Fruit fly (Drosophila melanogaster): ENCODE data around the gene CG7990.

The CG7990 gene

DNA sequence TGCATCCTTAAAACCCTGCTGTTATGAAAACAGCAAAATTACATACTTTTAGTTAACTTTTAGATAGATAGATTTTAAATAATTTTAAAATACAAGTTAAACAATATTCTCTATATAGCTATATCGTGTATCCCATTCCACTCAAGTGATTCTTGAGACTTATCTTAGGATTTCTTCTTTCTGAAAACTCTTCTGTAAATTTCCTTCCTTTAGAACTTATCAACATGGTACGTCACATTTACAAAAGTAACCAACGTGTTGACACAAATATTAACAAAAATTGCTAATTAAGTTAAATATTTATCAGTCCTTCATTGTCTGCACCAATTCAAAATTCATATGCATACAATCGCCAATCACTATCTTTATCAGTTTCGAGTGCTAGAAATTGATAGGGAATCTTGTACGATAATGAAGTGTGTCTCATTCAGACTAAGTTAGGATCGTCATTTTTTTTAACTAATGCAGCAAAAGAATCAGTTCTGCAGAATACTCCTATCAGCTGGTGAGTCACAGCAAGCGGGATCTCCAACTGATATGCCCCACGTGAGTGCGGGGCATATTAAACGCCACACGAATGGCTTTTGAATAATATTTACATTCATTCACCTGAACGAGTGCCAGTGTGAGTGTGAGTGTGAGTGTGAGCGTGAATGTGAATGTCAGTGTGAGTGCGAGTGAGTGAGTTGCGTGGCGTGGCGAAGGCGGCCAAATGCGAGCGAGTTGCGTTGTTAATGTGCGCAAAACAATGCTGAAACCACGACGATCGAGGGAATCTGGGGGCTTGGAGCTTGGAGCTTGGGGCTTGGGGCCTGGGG is 34.0 kb downstream of the CG7990 start (continued):
- TF ChIP-seq gsb-n (tag; optimal IDR thresholded peaks at IDR 0.05) (no peak), Bteb2 (GFP tag; optimal IDR thresholded peaks at IDR 0.05) (no peak), CG8359 (GFP tag; optimal IDR thresholded peaks at IDR 0.05; ENCODE audit: borderline replicate concordance) (no peak), toy (GFP tag; IDR thresholded peaks at IDR 0.05) (no peak), CG6654 (GFP tag; optimal IDR thresholded peaks at IDR 0.05) (no peak), maf-S (GFP tag; optimal IDR thresholded peaks at IDR 0.05) (no peak), Mrtf (GFP tag; IDR thresholded peaks at IDR 0.05) (no peak), croc (GFP tag; conservative IDR thresholded peaks at IDR 0.05) (no peak), corto (GFP tag; optimal IDR thresholded peaks at IDR 0.05) (no peak), CG1603 (tag; optimal IDR thresholded peaks at IDR 0.05) (no peak), HLHmδ (GFP tag; optimal IDR thresholded peaks at IDR 0.05) (peak; percentile 46), fd64A (GFP tag; optimal IDR thresholded peaks at IDR 0.05) (no peak), CG17568 (GFP tag; optimal IDR thresholded peaks at IDR 0.05) (no peak), pan (optimal IDR thresholded peaks at IDR 0.05) (no peak), pan (GFP tag; optimal IDR thresholded peaks at IDR 0.05 in 1 of 2, IDR thresholded peaks at IDR 0.05 in 1 of 2) (peak in 1 of 2 experiments; percentile 49), CG2889 (GFP tag; IDR thresholded peaks at IDR 0.05) (no peak), BEAF-32 (GFP tag; optimal IDR thresholded peaks at IDR 0.05) (no peak), Aef1 (GFP tag; IDR thresholded peaks at IDR 0.05) (no peak), cad (GFP tag; optimal IDR thresholded peaks at IDR 0.05) (no peak), Hand (GFP tag; optimal IDR thresholded peaks at IDR 0.05) (no peak), pho (GFP tag; optimal IDR thresholded peaks at IDR 0.05) (no peak), prd (optimal IDR thresholded peaks at IDR 0.05) (no peak), prd (GFP tag; IDR thresholded peaks at IDR 0.05) (no peak), TFAM (GFP tag; optimal IDR thresholded peaks at IDR 0.05) (no peak), CG3163 (GFP tag; optimal IDR thresholded peaks at IDR 0.05) (no peak), CG13894 (tag; optimal IDR thresholded peaks at IDR 0.05) (peak; percentile 70), inv (GFP tag; IDR thresholded peaks at IDR 0.05; ENCODE audit: partially characterized antibody) (no peak), sna (GFP tag; IDR thresholded peaks at IDR 0.05; ENCODE audit: partially characterized antibody) (no peak), CG8924 (tag; optimal IDR thresholded peaks at IDR 0.05) (no peak), CG1647 (GFP tag; optimal IDR thresholded peaks at IDR 0.05) (no peak), run (tag; optimal IDR thresholded peaks at IDR 0.05) (no peak), Six4 (GFP tag; optimal IDR thresholded peaks at IDR 0.05) (no peak), Hr78 (GFP tag; optimal IDR thresholded peaks at IDR 0.05) (no peak), row (GFP tag; IDR thresholded peaks at IDR 0.05) (peak; percentile 80), CG1529 (GFP tag; optimal IDR thresholded peaks at IDR 0.05) (no peak), Atf-2 (GFP tag; optimal IDR thresholded peaks at IDR 0.05) (no peak), da (GFP tag; optimal IDR thresholded peaks at IDR 0.05) (no peak), scrt (GFP tag; optimal IDR thresholded peaks at IDR 0.05) (no peak), CG4730 (GFP tag; IDR thresholded peaks at IDR 0.05) (no peak), CG7928 (GFP tag; optimal IDR thresholded peaks at IDR 0.05) (no peak), Optix (GFP tag; IDR thresholded peaks at IDR 0.05) (no peak), kay (GFP tag; optimal IDR thresholded peaks at IDR 0.05) (no peak), exex (tag; optimal IDR thresholded peaks at IDR 0.05) (peak; percentile 44), CG9437 (GFP tag; optimal IDR thresholded peaks at IDR 0.05) (no peak), CTCF (GFP tag; optimal IDR thresholded peaks at IDR 0.05) (no peak), ERR (GFP tag; optimal IDR thresholded peaks at IDR 0.05) (no peak), Ravus (GFP tag; IDR thresholded peaks at IDR 0.05) (no peak), CG32772 (GFP tag; IDR thresholded peaks at IDR 0.05) (no peak), trh (GFP tag; optimal IDR thresholded peaks at IDR 0.05) (no peak), crp (GFP tag; optimal IDR thresholded peaks at IDR 0.05) (no peak), CG12769 (tag; optimal IDR thresholded peaks at IDR 0.05) (peak; percentile 74)

Data from whole organism, embryonic.